Worm (Caenorhabditis elegans) whole organism, young adult: Measurements from ENCODE around the gene F40G9.12.

ENCODE experiments used
- lin-40 ChIP-seq: sonication (generic microtip); optimal IDR thresholded peaks from 2 replicates; lab custom pipeline; 2016; ENCODE audit warnings: missing genetic modification characterization, mild to moderate bottlenecking, missing compliant biosample characterization, missing genotype, missing genetic modification reagents
- mel-28 ChIP-seq: sonication (generic microtip); optimal IDR thresholded peaks from 2 replicates; lab custom pipeline; 2016; ENCODE audit warnings: borderline replicate concordance, mild to moderate bottlenecking, missing genetic modification characterization, missing compliant biosample characterization
- sea-2 ChIP-seq: fragments of 200-800 bp; sonication (Bioruptor generic); IDR thresholded peaks from 2 replicates; pipeline ENCODE4 v1.3.6; 2022; ENCODE audit warnings: missing genetic modification characterization, missing compliant biosample characterization
- snpc-4 ChIP-seq, 5 experiments: fragments of 150-350 bp in 1 of 5; sonication (generic microtip) in 4 of 5; optimal IDR thresholded peaks; 2 replicates each; lab custom pipeline; 2014 to 2018; ENCODE audit warnings: missing genetic modification characterization in 5 of 5, missing biosample characterization in 3 of 5, antibody characterized with exemption in 2 of 5, mild to moderate bottlenecking in 2 of 5, missing compliant biosample characterization in 2 of 5, missing genotype in 2 of 5, moderate library complexity in 2 of 5, missing genetic modification reagents in 1 of 5

DNA sequence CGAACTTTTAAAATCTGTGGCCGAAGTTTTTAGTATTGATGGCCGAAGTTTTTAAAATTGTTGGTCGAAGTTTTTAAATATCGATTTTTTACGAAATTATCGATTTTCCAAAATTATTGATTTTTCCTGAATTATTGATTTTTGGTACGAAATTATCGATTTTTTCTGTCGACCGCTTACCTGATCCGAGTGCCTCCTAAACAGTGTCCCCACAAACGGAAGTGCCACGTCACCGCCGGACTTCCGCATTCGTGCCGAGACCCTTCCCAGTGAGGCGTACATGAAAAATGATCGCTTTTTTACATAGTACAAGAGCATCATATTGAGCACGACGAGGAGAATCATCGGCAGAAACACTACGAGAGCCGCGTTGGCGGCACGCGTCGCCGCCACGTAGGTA is 32.3 kb downstream of the F40G9.12 start:
- TF ChIP-seq snpc-4 (GFP tag; optimal IDR thresholded peaks at IDR 0.05; lab: Kevin White, UChicago) (no peak), snpc-4 (tag; optimal IDR thresholded peaks at IDR 0.05; lab: Kevin White, UChicago) (no peak), mel-28 (tag; lab: Kevin White, UChicago) (no peak), lin-40 (tag; lab: Kevin White, UChicago) (no peak), sea-2 (GFP tag; lab: Robert Waterston, UW) (no peak)
